Worm (Caenorhabditis elegans): Measurements from ENCODE around the gene nspb-9.

Gene nspb-9

DNA sequence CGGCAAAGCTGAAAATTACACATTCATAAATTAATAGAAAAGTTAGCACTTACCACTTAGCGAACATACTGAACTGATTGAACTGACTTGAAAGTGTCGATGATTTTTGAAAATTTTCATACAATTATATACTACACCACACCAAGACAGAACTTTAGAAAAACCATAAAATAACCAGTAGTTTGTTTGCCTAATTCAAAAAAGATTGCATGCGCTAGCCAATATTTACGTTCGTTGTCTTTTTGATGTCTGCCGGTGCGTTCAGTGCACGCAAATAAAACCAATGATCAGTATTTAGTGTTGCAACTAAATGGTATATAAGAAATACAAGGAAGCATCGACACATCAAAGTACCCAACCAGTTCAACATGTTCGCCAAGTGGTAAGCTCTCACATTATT lies at the start of gene nspb-9, which contains the start of gene nspb-8:
Gene nspb-9 (plus strand): TSS at position 311 of the 400 bp plus-strand sequence.
Gene nspb-8 (minus strand): TSS at position 101 of the 400 bp plus-strand sequence.
- no peak for TF ChIP-seq peb-1 (tag; optimal IDR thresholded peaks at IDR 0.05)
- TF ChIP-seq unc-39 (tag; optimal IDR thresholded peaks at IDR 0.05), result no peak

DNA sequence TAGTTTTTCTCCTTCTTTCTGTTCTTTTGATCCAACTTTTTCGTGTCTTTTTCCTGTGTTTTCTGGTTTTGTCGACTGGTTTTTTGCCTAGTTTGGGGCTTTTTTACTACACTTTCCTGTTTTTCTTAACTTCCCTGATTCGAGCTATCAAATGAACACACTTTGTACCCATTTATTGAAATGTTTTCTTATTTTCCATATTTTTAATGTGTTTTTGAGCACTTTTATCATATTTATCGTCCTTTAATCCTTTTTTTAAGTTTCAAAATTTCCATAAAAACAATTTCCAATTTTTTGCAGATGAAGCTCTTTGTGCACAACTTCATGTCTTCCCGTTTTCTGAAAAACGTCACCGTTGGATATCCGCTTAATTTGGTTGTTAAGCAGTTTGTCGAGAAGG lies 46.7 kb upstream of the nspb-9 start, which contains the start of gene C04H5.1:
Gene C04H5.1 (plus strand): TSS at position 301 of the 400 bp plus-strand sequence.
- TF ChIP-seq mdl-1 (tag; optimal IDR thresholded peaks at IDR 0.05), result no peak
- TF ChIP-seq sem-4 (tag; optimal IDR thresholded peaks at IDR 0.05), result no peak
- no peak for TF ChIP-seq F13H6.1 (tag; optimal IDR thresholded peaks at IDR 0.05)
- TF ChIP-seq C34F6.9 (tag; optimal IDR thresholded peaks at IDR 0.05), result no peak
- no peak for TF ChIP-seq ceh-82 (tag; optimal IDR thresholded peaks at IDR 0.05)
- no peak for TF ChIP-seq dmd-4 (tag; optimal IDR thresholded peaks at IDR 0.05)
- no peak for TF ChIP-seq fos-1 (tag; optimal IDR thresholded peaks at IDR 0.05)
- TF ChIP-seq mab-5 (tag; optimal IDR thresholded peaks at IDR 0.05), result no peak
- no peak for TF ChIP-seq elt-3 (tag; optimal IDR thresholded peaks at IDR 0.05)
- TF ChIP-seq nhr-6 (tag; optimal IDR thresholded peaks at IDR 0.05), result no peak
- TF ChIP-seq ztf-11 (tag; optimal IDR thresholded peaks at IDR 0.05), result no peak
- no peak for TF ChIP-seq ZK546.5 (tag; optimal IDR thresholded peaks at IDR 0.05)
- no peak for TF ChIP-seq ceh-16 (tag; optimal IDR thresholded peaks at IDR 0.05)
- TF ChIP-seq mbf-1 (tag; optimal IDR thresholded peaks at IDR 0.05), result no peak
- TF ChIP-seq nhr-10 (tag; optimal IDR thresholded peaks at IDR 0.05), result no peak
- no peak for TF ChIP-seq sma-3 (GFP tag; optimal IDR thresholded peaks at IDR 0.05)
- no peak for TF ChIP-seq lin-39 (tag; optimal IDR thresholded peaks at IDR 0.05)
- no peak for TF ChIP-seq lin-13 (GFP tag; optimal IDR thresholded peaks at IDR 0.05)
- no peak for TF ChIP-seq egl-27 (tag; optimal IDR thresholded peaks at IDR 0.05)

DNA sequence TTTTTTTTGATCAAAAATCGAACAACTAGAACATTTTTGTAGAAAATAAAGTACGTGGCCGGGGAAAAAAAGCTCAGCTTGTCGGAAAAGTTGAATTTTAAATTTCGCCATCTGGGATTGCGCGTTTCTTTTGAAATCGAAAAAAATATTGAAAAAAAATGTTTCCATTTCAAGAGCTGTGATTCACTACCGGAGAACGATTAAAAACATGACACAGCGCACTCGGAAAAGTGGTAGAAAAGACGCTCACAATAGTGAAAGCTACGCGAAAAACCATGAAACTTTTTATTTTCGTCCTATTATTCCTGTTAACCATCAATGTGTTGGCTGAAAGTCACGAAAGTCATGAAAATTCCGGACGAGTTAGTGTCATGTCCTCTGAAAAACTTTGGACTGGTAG lies 42.9 kb upstream of the nspb-9 start, which contains the start of the genes clec-147 and C04H5.7:
Gene clec-147 (minus strand): TSS at position 101 of the 400 bp plus-strand sequence.
Gene C04H5.7 (plus strand): TSS at position 219 of the 400 bp plus-strand sequence.
- TF ChIP-seq ZK546.5 (tag; optimal IDR thresholded peaks at IDR 0.05) (no peak), blmp-1 (tag; optimal IDR thresholded peaks at IDR 0.05; ENCODE audit: insufficient read depth) (no peak), gmeb-1 (tag; optimal IDR thresholded peaks at IDR 0.05) (no peak), mbf-1 (tag; optimal IDR thresholded peaks at IDR 0.05) (no peak), Y55F3AM.14 (GFP tag; optimal IDR thresholded peaks at IDR 0.05) (no peak), lin-11 (tag; optimal IDR thresholded peaks at IDR 0.05) (no peak), ceh-82 (tag; optimal IDR thresholded peaks at IDR 0.05) (no peak), ztf-11 (tag; optimal IDR thresholded peaks at IDR 0.05) (no peak), sem-4 (tag; optimal IDR thresholded peaks at IDR 0.05) (no peak), mab-5 (tag; optimal IDR thresholded peaks at IDR 0.05) (no peak), nhr-23 (tag; optimal IDR thresholded peaks at IDR 0.05) (no peak), F13H6.1 (tag; optimal IDR thresholded peaks at IDR 0.05) (no peak), nhr-77 (tag; optimal IDR thresholded peaks at IDR 0.05) (no peak)

DNA sequence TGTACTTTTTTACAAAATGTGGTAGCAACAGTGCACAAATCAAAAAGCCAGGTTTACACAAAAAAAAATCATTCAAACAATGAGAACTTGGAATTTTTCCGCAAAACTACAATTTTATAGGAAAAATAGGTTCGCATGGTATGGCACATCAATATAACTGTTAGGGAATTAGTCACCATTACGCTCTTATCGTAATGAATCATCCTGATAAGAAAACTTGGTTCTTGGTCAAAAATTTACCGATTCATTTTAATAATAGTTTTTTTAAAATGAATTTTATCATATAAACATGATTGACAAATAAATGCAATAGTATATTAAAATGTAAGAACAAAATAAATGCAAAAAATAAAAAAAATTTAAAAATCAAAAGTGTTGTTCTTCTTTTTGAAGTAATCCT lies 40.1 kb upstream of the nspb-9 start:
- TF ChIP-seq fos-1 (tag; optimal IDR thresholded peaks at IDR 0.05) (peak; percentile 84), Y55F3AM.14 (GFP tag; optimal IDR thresholded peaks at IDR 0.05) (no peak)

DNA sequence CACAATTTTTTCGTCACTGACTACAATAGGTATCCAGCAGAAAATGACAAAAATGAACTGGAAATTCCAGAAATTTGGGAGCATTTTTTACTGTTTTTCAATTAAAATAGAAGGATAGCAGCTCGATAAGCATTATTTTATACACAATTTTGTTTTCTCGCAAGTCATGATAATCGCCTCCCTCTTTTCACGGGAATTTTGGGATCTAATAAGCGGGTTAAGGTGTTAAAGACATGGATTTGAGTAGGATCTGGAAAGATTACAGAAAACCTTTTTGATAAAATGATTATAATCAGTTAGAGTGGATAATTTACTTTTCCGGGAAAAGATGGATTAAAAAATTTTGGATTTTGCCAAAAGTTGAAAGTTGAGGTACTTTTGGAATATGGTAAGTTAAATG lies 32.0 kb upstream of the nspb-9 start, which contains the start of gene gcy-29:
Gene gcy-29 (minus strand): TSS at position 101 of the 400 bp plus-strand sequence.
- no peak for TF ChIP-seq ztf-4 (tag; optimal IDR thresholded peaks at IDR 0.05)
- TF ChIP-seq ztf-1 (GFP tag; conservative IDR thresholded peaks at IDR 0.05), result no peak
- TF ChIP-seq zag-1 (tag; optimal IDR thresholded peaks at IDR 0.05), result no peak
- TF ChIP-seq unc-62 (GFP tag; optimal IDR thresholded peaks at IDR 0.05), result no peak
- TF ChIP-seq mdl-1 (tag; optimal IDR thresholded peaks at IDR 0.05), result no peak
- no peak for TF ChIP-seq mab-5 (tag; optimal IDR thresholded peaks at IDR 0.05)
- TF ChIP-seq R02D3.7 (tag; optimal IDR thresholded peaks at IDR 0.05), result no peak

DNA sequence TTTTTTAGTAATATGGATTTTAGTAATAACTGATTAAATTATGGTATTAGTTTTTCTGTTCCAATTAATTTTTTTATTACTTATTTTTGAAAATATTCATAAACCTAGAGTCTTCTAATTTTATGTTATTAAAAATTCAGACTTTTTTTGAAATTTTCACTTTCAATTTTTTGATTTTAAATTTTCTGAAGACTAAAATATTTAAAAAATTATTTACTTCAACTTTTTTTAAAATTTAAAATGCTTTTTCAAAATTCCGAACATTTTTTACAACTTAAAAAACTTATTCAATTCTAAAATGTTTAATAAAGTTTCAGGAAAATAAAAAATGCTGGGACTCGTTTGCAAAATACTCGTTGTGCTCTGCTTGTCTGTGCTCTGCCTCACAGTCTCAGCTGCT lies 30.0 kb upstream of the nspb-9 start, which contains the start of gene nlp-41:
Gene nlp-41 (plus strand): TSS at position 301 of the 400 bp plus-strand sequence.
- TF ChIP-seq lin-39 (tag; optimal IDR thresholded peaks at IDR 0.05), result no peak
- TF ChIP-seq nhr-25 (tag; optimal IDR thresholded peaks at IDR 0.05), result no peak
- no peak for TF ChIP-seq ama-1 (optimal IDR thresholded peaks at IDR 0.05)
- no peak for TF ChIP-seq F13H6.1 (tag; optimal IDR thresholded peaks at IDR 0.05)
- TF ChIP-seq lin-11 (tag; optimal IDR thresholded peaks at IDR 0.05), result no peak
- no peak for TF ChIP-seq blmp-1 (tag; optimal IDR thresholded peaks at IDR 0.05; ENCODE audit: insufficient read depth)
- TF ChIP-seq ceh-16 (tag; optimal IDR thresholded peaks at IDR 0.05), result no peak
- TF ChIP-seq ZK546.5 (tag; optimal IDR thresholded peaks at IDR 0.05), result no peak
- no peak for TF ChIP-seq unc-62 (GFP tag; optimal IDR thresholded peaks at IDR 0.05)
- no peak for TF ChIP-seq zag-1 (tag; optimal IDR thresholded peaks at IDR 0.05)
- no peak for TF ChIP-seq nhr-23 (tag; optimal IDR thresholded peaks at IDR 0.05)
- no peak for TF ChIP-seq elt-3 (tag; optimal IDR thresholded peaks at IDR 0.05)
- TF ChIP-seq ztf-11 (tag; optimal IDR thresholded peaks at IDR 0.05), result no peak
- no peak for TF ChIP-seq unc-39 (tag; optimal IDR thresholded peaks at IDR 0.05)
- TF ChIP-seq aly-2 (tag; optimal IDR thresholded peaks at IDR 0.05), result no peak
- TF ChIP-seq nhr-11 (tag; optimal IDR thresholded peaks at IDR 0.05), result no peak

Data from whole organism, L2 larva.